Fruit fly (Drosophila melanogaster) whole organism, wandering third instar larva: ENCODE data around the gene CG10164.

Experiments used
- HLH106 ChIP-seq: fragments of 200-800 bp; optimal IDR thresholded peaks from 3 replicates; lab custom pipeline; 2019; ENCODE audit warnings: missing biosample characterization, mild to moderate bottlenecking, missing genetic modification characterization, moderate library complexity
- Myc ChIP-seq: fragments of >200 bp; optimal IDR thresholded peaks from 2 replicates; lab custom pipeline; 2017
- pan ChIP-seq: fragments of >200 bp; optimal IDR thresholded peaks from 2 replicates; lab custom pipeline; 2017
- rgr ChIP-seq: fragments of 200-800 bp; sonication (Bioruptor generic); optimal IDR thresholded peaks from 3 replicates; lab custom pipeline; 2016; ENCODE audit warnings: missing biosample characterization, mild to moderate bottlenecking, missing genetic modification characterization
- sage ChIP-seq: fragments of 200-800 bp; sonication (Bioruptor generic); optimal IDR thresholded peaks from 2 replicates; lab custom pipeline; 2016; ENCODE audit warnings: missing biosample characterization, mild to moderate bottlenecking, missing genetic modification characterization

DNA sequence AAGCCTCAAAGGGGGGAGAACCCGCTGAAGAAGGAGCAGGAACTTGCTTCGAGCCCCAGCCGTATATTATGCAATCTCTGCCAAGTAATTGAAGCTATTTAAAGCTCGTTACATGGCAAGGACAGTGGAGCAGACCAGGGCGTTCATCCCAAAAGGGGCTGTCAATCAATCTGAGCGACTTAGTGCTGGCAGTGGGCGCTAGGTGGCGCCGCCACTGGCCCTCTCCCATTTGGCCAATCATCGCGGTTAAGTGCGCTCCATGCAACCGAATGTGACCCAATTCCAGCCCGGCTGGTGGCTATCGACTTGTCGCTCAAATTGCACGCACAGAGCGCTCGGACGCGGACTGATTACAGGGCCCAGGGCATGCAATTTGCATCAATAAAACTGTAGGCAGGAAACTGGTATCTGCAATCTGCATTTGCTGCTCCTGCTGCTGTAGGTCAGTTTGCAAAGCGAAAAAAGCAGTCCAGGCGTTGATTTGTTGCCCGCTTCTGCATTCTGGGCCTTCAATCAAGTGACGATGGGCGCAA, 47.3 kb downstream of the CG10164 start:
- no peak for TF ChIP-seq sage (GFP tag; lab: Kevin White, UChicago)
- no peak for TF ChIP-seq Myc (lab: Kevin White, UChicago)
- no peak for TF ChIP-seq HLH106 (tag; lab: Kevin White, UChicago)
- no peak for TF ChIP-seq rgr (GFP tag; lab: Kevin White, UChicago)
- TF ChIP-seq pan (lab: Kevin White, UChicago): no peak
